Worm (Caenorhabditis elegans) whole organism, early embryonic: ENCODE data around the gene D2024.1.

Source experiments
- B0310.2 ChIP-seq: sonication (generic microtip); optimal IDR thresholded peaks from 2 replicates; lab custom pipeline; 2016; ENCODE audit warnings: mild to moderate bottlenecking, missing genetic modification characterization, missing compliant biosample characterization
- F13C5.2 ChIP-seq: sonication (generic microtip); optimal IDR thresholded peaks from 2 replicates; lab custom pipeline; 2017; ENCODE audit warnings: mild to moderate bottlenecking, missing genetic modification characterization, inconsistent platforms, missing compliant biosample characterization
- aly-1 ChIP-seq: sonication (generic microtip); optimal IDR thresholded peaks from 2 replicates; lab custom pipeline; 2016; ENCODE audit warnings: missing genetic modification characterization, missing compliant biosample characterization
- ama-1 ChIP-seq: fragments of 150-350 bp; optimal IDR thresholded peaks from 2 replicates; lab custom pipeline; 2014
- ceh-13 ChIP-seq: fragments of 200-800 bp; sonication (Bioruptor generic); optimal IDR thresholded peaks from 2 replicates; lab custom pipeline; 2018; ENCODE audit warnings: mild to moderate bottlenecking, missing genetic modification characterization, missing compliant biosample characterization
- ceh-36 ChIP-seq: sonication (generic microtip); optimal IDR thresholded peaks from 2 replicates; lab custom pipeline; 2016; ENCODE audit warnings: missing genetic modification characterization, inconsistent platforms, missing compliant biosample characterization
- ets-7 ChIP-seq: sonication (generic microtip); optimal IDR thresholded peaks from 2 replicates; lab custom pipeline; 2016; ENCODE audit warnings: missing genotype, missing genetic modification characterization, missing compliant biosample characterization
- flt-1 ChIP-seq: fragments of 200-800 bp; sonication (Bioruptor generic); IDR thresholded peaks from 2 replicates; pipeline ENCODE4 v1.3.6; 2022; ENCODE audit warnings: missing genetic modification characterization, missing compliant biosample characterization
- hmbx-1 ChIP-seq: sonication (generic microtip); optimal IDR thresholded peaks from 2 replicates; lab custom pipeline; 2016; ENCODE audit warnings: mild to moderate bottlenecking, missing genetic modification characterization, missing compliant biosample characterization
- hnd-1 ChIP-seq: sonication (generic microtip); optimal IDR thresholded peaks from 2 replicates; lab custom pipeline; 2016; ENCODE audit warnings: missing genetic modification characterization, missing compliant biosample characterization
- pes-1 ChIP-seq: fragments of 200-800 bp; sonication (Bioruptor generic); IDR thresholded peaks from 2 replicates; pipeline ENCODE4 v1.3.6; 2022; ENCODE audit warnings: missing genetic modification reagents, missing genetic modification characterization, missing compliant biosample characterization
- tbx-11 ChIP-seq: fragments of 200-800 bp; sonication (Bioruptor generic); IDR thresholded peaks from 2 replicates; pipeline ENCODE4 v1.3.6; 2022; ENCODE audit warnings: missing genetic modification characterization, missing compliant biosample characterization
- tbx-37 ChIP-seq: fragments of 200-800 bp; sonication (Bioruptor generic); conservative IDR thresholded peaks from 2 replicates; pipeline ENCODE4 v1.3.6; 2022; ENCODE audit warnings: missing genetic modification reagents, missing genetic modification characterization, missing compliant biosample characterization
- tra-4 ChIP-seq: sonication (generic microtip); optimal IDR thresholded peaks from 2 replicates; lab custom pipeline; 2017; ENCODE audit warnings: missing genetic modification characterization, missing compliant biosample characterization

DNA sequence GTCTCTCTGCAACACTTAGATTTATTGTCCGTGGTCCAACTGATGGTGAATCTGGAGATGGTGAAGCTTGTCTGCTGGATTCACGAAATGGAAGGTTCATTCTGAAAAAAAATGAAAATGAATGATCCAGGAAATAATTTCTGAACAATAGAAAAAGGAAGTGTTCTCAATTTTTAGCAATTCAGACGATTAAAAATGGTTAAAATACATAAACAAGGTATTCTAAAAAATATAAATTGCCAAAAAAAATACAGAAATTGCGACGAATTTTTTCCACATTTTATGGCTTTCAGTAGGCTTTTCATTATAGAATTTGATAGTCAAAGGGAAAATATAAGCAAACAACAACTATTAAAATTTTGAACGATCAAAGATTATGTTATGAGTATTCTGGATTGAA is 15.8 kb downstream of the D2024.1 start, which contains the start of gene glb-2:
- no peak for TF ChIP-seq ama-1 (lab: Kevin White, UChicago)
- no peak for TF ChIP-seq ets-7 (tag; lab: Kevin White, UChicago)
- no peak for TF ChIP-seq ceh-13
- no peak for TF ChIP-seq flt-1 (GFP tag; lab: Robert Waterston, UW)
- no peak for TF ChIP-seq B0310.2 (tag; lab: Kevin White, UChicago)
- TF ChIP-seq F13C5.2 = no peak
- no peak for TF ChIP-seq hnd-1 (tag; lab: Kevin White, UChicago)
- TF ChIP-seq aly-1 (tag; lab: Kevin White, UChicago) = no peak
- TF ChIP-seq tra-4 (tag; lab: Kevin White, UChicago) = no peak
- TF ChIP-seq pes-1 (GFP tag; lab: Robert Waterston, UW) = no peak
- no peak for TF ChIP-seq tbx-11
- no peak for TF ChIP-seq tbx-37 (GFP tag; lab: Robert Waterston, UW)
- TF ChIP-seq ceh-36 (tag; lab: Kevin White, UChicago) = no peak
- TF ChIP-seq hmbx-1 = no peak
